Fruit fly (Drosophila melanogaster) whole organism, adult: Measurements from ENCODE around the gene Mst89B.
A peak's percentile ranks its signal among the peaks of the same experiment; 100 is the strongest.

Experiments used
- CG11617 ChIP-seq: fragments of 200-800 bp; sonication (Bioruptor generic); optimal IDR thresholded peaks from 2 replicates; lab custom pipeline; 2017; ENCODE audit warnings: mild to moderate bottlenecking, missing biosample characterization, missing genetic modification reagents, missing genetic modification characterization
- CG12768 ChIP-seq: fragments of 200-800 bp; sonication (Bioruptor generic); optimal IDR thresholded peaks from 2 replicates; lab custom pipeline; 2017; ENCODE audit warnings: missing biosample characterization, missing genetic modification characterization, mild to moderate bottlenecking, moderate library complexity, missing genetic modification reagents
- CG14711 ChIP-seq: fragments of 200-800 bp; sonication (Bioruptor generic); optimal IDR thresholded peaks from 2 replicates; lab custom pipeline; 2018; ENCODE audit warnings: missing biosample characterization, mild to moderate bottlenecking, missing genetic modification characterization, moderate library complexity
- CG1620 ChIP-seq: fragments of 200-800 bp; sonication (Bioruptor generic); optimal IDR thresholded peaks from 2 replicates; lab custom pipeline; 2016; ENCODE audit warnings: missing biosample characterization, missing genetic modification characterization
- CG33017 ChIP-seq: fragments of 200-800 bp; sonication (Bioruptor generic); optimal IDR thresholded peaks from 2 replicates; lab custom pipeline; 2018; ENCODE audit warnings: missing biosample characterization, mild to moderate bottlenecking, missing genetic modification characterization, moderate library complexity
- CG5204 ChIP-seq: fragments of 200-800 bp; sonication (Bioruptor generic); optimal IDR thresholded peaks from 2 replicates; lab custom pipeline; 2016; ENCODE audit warnings: missing biosample characterization, missing genetic modification characterization
- CG7045 ChIP-seq: fragments of 200-800 bp; sonication (Bioruptor generic); optimal IDR thresholded peaks from 2 replicates; lab custom pipeline; 2017; ENCODE audit warnings: missing biosample characterization, mild to moderate bottlenecking, missing genetic modification characterization
- CG7101 ChIP-seq: fragments of 200-800 bp; sonication (Bioruptor generic); optimal IDR thresholded peaks from 2 replicates; lab custom pipeline; 2018; ENCODE audit warnings: missing biosample characterization, mild to moderate bottlenecking, missing genetic modification characterization, moderate library complexity
- Clk ChIP-seq: fragments of 200-800 bp; sonication (Bioruptor generic); optimal IDR thresholded peaks from 2 replicates; lab custom pipeline; 2017; ENCODE audit warnings: missing biosample characterization, missing genetic modification characterization
- Crg-1 ChIP-seq: fragments of 200-800 bp; sonication (Bioruptor generic); optimal IDR thresholded peaks from 2 replicates; lab custom pipeline; 2016; ENCODE audit warnings: missing biosample characterization, missing genetic modification characterization
- Hr96 ChIP-seq: fragments of 200-800 bp; sonication (Bioruptor generic); optimal IDR thresholded peaks from 2 replicates; lab custom pipeline; 2016; ENCODE audit warnings: missing biosample characterization, missing genetic modification characterization
- Mnt ChIP-seq: fragments of 200-800 bp; sonication (Bioruptor generic); optimal IDR thresholded peaks from 2 replicates; lab custom pipeline; 2016; ENCODE audit warnings: missing biosample characterization, mild to moderate bottlenecking, missing genetic modification characterization
- bab1 ChIP-seq: fragments of 200-800 bp; sonication (Bioruptor generic); optimal IDR thresholded peaks from 3 replicates; lab custom pipeline; 2019; ENCODE audit warnings: missing biosample characterization, mild to moderate bottlenecking, missing genetic modification characterization, moderate library complexity
- cic ChIP-seq: fragments of 200-800 bp; sonication (Bioruptor generic); optimal IDR thresholded peaks from 2 replicates; lab custom pipeline; 2017; ENCODE audit warnings: missing biosample characterization, mild to moderate bottlenecking, missing genetic modification characterization, moderate library complexity
- cnc ChIP-seq, 2 experiments: fragments of >200 bp; optimal IDR thresholded peaks; 2 replicates each; lab custom pipeline; 2017
- kay ChIP-seq: fragments of 200-800 bp; sonication (Bioruptor generic); peaks from one replicate; lab custom pipeline; 2016; ENCODE audit warnings: missing biosample characterization, missing genetic modification characterization, borderline replicate concordance
- ovo ChIP-seq: fragments of 200-800 bp; sonication (Bioruptor generic); optimal IDR thresholded peaks from 2 replicates; lab custom pipeline; 2016; ENCODE audit warnings: missing biosample characterization, missing genetic modification characterization
- pad ChIP-seq: fragments of 200-800 bp; sonication (Bioruptor generic); optimal IDR thresholded peaks from 3 replicates; lab custom pipeline; 2017; ENCODE audit warnings: missing biosample characterization, missing genetic modification characterization, mild to moderate bottlenecking, moderate library complexity, missing genetic modification reagents
- tj ChIP-seq: fragments of 200-800 bp; sonication (Bioruptor generic); optimal IDR thresholded peaks from 3 replicates; lab custom pipeline; 2017; ENCODE audit warnings: missing biosample characterization, mild to moderate bottlenecking, missing genetic modification characterization, moderate library complexity
- toe ChIP-seq: fragments of 200-800 bp; sonication (Bioruptor generic); optimal IDR thresholded peaks from 2 replicates; lab custom pipeline; 2016; ENCODE audit warnings: missing biosample characterization, missing genetic modification characterization

The Mst89B gene

DNA sequence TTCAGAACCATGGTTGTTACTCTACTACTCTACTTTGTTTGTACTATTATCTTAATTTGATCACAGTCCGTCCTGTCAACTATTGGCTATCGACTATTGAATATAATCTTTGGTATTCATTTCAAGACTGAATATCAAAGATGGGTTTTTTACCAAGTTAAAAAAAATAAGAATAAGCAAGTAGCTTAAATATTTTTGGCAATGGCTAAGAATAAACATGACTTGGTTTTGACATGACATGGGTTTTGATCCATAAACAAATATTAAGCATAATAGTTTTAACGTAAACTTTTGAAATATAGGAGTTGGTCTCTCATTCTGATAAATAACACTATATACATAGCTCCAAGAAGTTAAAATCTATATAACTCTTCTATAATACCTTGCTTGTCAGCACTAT lies 25.0 kb upstream of the Mst89B start:
- no peak for TF ChIP-seq CG33017 (tag; lab: Kevin White, UChicago)
- TF ChIP-seq Mnt (GFP tag; lab: Kevin White, UChicago), result no peak
- no peak for TF ChIP-seq kay
- TF ChIP-seq cic (GFP tag; lab: Kevin White, UChicago), result no peak
- no peak for TF ChIP-seq cnc (optimal IDR thresholded peaks at IDR 0.05; lab: Kevin White, UChicago)
- no peak for TF ChIP-seq CG7045 (GFP tag; lab: Kevin White, UChicago)
- TF ChIP-seq CG12768 (GFP tag; lab: Kevin White, UChicago), result no peak
- peak; percentile 44 for TF ChIP-seq toe (GFP tag; lab: Kevin White, UChicago)
- TF ChIP-seq ovo, result no peak
- no peak for TF ChIP-seq bab1 (GFP tag; lab: Kevin White, UChicago)
- TF ChIP-seq CG5204 (GFP tag; lab: Kevin White, UChicago), result peak; percentile 49
- no peak for TF ChIP-seq CG1620 (GFP tag; lab: Kevin White, UChicago)
- TF ChIP-seq Crg-1, result no peak
- TF ChIP-seq pad (GFP tag; lab: Kevin White, UChicago), result no peak
- no peak for TF ChIP-seq CG14711 (tag; lab: Kevin White, UChicago)

DNA sequence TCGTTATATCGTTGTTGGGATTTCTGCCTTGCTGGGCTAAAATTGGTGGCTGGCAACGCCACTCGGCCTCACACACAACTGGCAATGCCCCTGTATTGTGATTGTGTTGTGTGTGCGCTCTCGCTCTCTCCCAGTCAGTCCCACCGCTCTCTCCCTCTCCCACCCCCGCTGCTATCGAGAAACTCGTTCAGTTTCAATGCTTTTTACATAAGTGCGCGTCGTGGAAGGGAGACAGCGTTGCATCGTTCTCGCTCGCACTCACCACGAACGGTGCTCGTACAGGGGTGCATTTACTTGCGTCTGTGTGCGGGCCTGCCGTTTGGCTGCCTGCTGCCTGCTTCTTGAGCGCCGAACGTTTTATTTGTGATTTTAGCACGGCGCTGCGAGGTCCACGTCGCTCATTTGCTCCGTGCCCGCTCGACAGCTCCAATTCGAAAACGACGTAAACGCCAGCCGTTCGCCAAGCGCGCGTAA lies 24.3 kb upstream of the Mst89B start:
- TF ChIP-seq tj (GFP tag; lab: Kevin White, UChicago) (peak; percentile 93), pad (GFP tag; lab: Kevin White, UChicago) (peak; percentile 91), bab1 (GFP tag; lab: Kevin White, UChicago) (peak; percentile 71), ovo (peak; percentile 82), toe (GFP tag; lab: Kevin White, UChicago) (peak; percentile 15), Clk (GFP tag; lab: Kevin White, UChicago) (peak; percentile 70), cnc (optimal IDR thresholded peaks at IDR 0.05; lab: Kevin White, UChicago) (no peak), Mnt (GFP tag; lab: Kevin White, UChicago) (peak; percentile 89), CG11617 (GFP tag; lab: Kevin White, UChicago) (peak; percentile 57), CG1620 (GFP tag; lab: Kevin White, UChicago) (peak; percentile 42), CG7101 (peak; percentile 46), CG33017 (tag; lab: Kevin White, UChicago) (peak; percentile 75), Crg-1 (peak; percentile 82), CG14711 (tag; lab: Kevin White, UChicago) (peak; percentile 47), CG7045 (GFP tag; lab: Kevin White, UChicago) (no peak), cic (GFP tag; lab: Kevin White, UChicago) (peak; percentile 98), kay (no peak), CG12768 (GFP tag; lab: Kevin White, UChicago) (peak; percentile 93), Hr96 (GFP tag; lab: Kevin White, UChicago) (peak; percentile 83), CG5204 (GFP tag; lab: Kevin White, UChicago) (peak; percentile 31)

DNA sequence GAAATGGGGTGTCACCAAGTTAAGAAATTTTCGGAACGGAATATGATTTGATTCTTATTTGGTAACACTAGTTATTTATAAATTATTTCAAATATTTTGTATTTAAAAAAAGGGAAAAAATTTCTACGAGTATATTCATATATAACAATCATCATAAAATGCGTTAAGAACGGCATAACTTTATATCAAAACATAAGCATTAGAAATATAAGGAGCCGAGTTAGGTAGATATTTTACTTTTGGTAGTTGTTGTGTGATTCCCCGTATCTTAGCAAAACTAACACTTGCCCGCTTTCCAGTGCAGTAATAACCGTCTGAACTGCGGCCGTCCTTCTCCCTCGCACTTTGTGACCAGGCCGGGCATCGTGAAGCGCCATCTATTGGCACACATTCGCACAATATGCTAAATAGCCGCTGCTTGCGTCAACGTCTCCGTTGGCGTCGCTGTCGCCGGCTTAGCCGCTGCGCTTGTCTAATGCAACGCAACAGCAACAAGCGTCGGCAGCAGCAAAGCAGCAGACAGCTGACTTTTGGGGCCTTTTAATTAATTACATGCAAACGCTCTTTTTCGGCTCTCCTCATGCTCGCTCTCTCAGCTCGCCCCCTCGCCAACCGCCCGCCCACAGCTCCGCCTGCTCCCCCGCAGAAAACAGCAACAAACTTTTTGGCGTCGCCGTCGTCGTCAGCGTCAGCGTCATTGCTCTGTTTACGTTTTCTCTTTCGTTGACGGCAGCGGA lies 22.4 kb upstream of the Mst89B start:
- TF ChIP-seq CG12768 (GFP tag; lab: Kevin White, UChicago), result peak; percentile 42
- TF ChIP-seq tj (GFP tag; lab: Kevin White, UChicago), result peak; percentile 60
- peak; percentile 15 for TF ChIP-seq Crg-1
- peak; percentile 42 for TF ChIP-seq cic (GFP tag; lab: Kevin White, UChicago)
- no peak for TF ChIP-seq kay

DNA sequence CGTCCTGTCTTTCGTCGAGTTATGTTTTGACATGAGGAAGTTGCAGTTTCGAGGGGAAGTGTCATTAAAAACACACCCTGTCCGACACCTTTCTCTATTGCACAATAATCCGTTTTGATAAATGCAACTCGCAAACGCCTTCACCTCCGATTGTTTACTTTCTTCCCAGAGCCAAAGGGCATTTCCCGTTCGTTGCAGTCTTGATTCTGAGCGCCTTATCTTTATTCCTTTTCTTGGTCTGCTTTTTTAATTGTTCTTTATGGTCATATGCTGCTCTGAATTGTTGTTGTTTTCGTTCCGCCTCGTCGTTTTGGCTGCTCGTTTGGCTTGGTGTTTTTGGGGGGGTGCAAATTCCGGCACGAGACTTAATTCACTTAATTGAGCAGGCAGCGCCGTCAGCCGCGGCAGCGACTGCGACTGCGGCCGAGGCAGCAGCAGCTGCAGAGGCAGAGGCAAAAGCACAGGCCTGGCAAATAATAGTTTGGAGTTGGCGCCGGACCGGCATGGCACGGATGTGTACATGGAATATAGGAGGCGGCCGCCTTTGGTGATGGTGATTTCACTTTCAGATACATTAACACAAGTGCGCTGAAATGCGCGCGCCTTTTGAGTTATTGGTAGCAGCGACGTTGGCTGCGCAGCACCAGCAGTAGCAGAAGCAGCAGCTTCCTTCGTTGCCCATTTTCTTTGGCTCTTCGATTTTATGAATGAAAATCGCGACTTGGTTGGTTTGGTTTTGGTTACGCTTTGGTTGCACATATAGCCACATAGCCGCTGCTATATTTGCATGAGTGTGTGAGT lies 21.3 kb upstream of the Mst89B start:
- no peak for TF ChIP-seq cnc (optimal IDR thresholded peaks at IDR 0.05; lab: Kevin White, UChicago)
- no peak for TF ChIP-seq CG14711 (tag; lab: Kevin White, UChicago)
- TF ChIP-seq ovo, result no peak
- no peak for TF ChIP-seq CG5204 (GFP tag; lab: Kevin White, UChicago)
- no peak for TF ChIP-seq CG1620 (GFP tag; lab: Kevin White, UChicago)
- no peak for TF ChIP-seq tj (GFP tag; lab: Kevin White, UChicago)
- TF ChIP-seq kay, result no peak

DNA sequence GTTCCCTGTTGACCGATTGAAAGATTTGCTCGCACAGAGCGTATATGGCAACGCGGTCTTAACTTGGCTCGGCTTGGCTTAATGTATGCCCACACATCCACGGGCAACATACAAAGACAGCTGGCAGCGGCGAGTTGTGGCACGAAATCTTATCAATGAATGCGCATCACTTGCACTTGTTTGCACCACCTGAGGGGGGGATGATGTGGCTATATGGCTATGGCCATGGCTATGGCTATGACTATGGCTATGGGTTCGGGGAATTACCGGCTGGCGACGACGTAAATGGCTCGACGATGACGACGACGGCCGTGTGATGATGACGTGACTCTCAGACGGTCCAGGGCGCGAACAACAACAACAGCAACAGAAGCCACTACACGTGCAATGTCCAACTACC lies 19.8 kb upstream of the Mst89B start:
- TF ChIP-seq toe (GFP tag; lab: Kevin White, UChicago), result no peak
- TF ChIP-seq Mnt (GFP tag; lab: Kevin White, UChicago), result no peak
- no peak for TF ChIP-seq Hr96 (GFP tag; lab: Kevin White, UChicago)
- TF ChIP-seq CG7045 (GFP tag; lab: Kevin White, UChicago), result no peak
- TF ChIP-seq Crg-1, result no peak
- no peak for TF ChIP-seq pad (GFP tag; lab: Kevin White, UChicago)
- no peak for TF ChIP-seq CG33017 (tag; lab: Kevin White, UChicago)
- no peak for TF ChIP-seq ovo
- no peak for TF ChIP-seq bab1 (GFP tag; lab: Kevin White, UChicago)
- TF ChIP-seq cic (GFP tag; lab: Kevin White, UChicago), result no peak
- no peak for TF ChIP-seq CG5204 (GFP tag; lab: Kevin White, UChicago)
- no peak for TF ChIP-seq CG1620 (GFP tag; lab: Kevin White, UChicago)
- no peak for TF ChIP-seq CG11617 (GFP tag; lab: Kevin White, UChicago)
- no peak for TF ChIP-seq CG12768 (GFP tag; lab: Kevin White, UChicago)
- no peak for TF ChIP-seq kay
- no peak for TF ChIP-seq Clk (GFP tag; lab: Kevin White, UChicago)
- TF ChIP-seq tj (GFP tag; lab: Kevin White, UChicago), result no peak
- no peak for TF ChIP-seq cnc (optimal IDR thresholded peaks at IDR 0.05; lab: Kevin White, UChicago)
- no peak for TF ChIP-seq CG7101
- TF ChIP-seq CG14711 (tag; lab: Kevin White, UChicago), result no peak
